Fruit fly (Drosophila melanogaster) Kc167 (cell line): Measurements from ENCODE around the gene Synd.

Experiments
- Myc ChIP-seq: fragments of >200 bp; optimal IDR thresholded peaks from 2 replicates; lab custom pipeline; 2017; ENCODE audit warnings: missing external identifiers
- Sin3A ChIP-seq: fragments of >200 bp; optimal IDR thresholded peaks from 2 replicates; lab custom pipeline; 2018; ENCODE audit warnings: missing external identifiers
- h ChIP-seq: fragments of >200 bp; optimal IDR thresholded peaks from 3 replicates; lab custom pipeline; 2018; ENCODE audit warnings: missing external identifiers
- insv ChIP-seq: fragments of >200 bp; optimal IDR thresholded peaks from 3 replicates; lab custom pipeline; 2018; ENCODE audit warnings: missing external identifiers
- psq ChIP-seq: fragments of >200 bp; optimal IDR thresholded peaks from 2 replicates; lab custom pipeline; 2017; ENCODE audit warnings: missing external identifiers
- ttk ChIP-seq: sonication (Bioruptor generic); optimal IDR thresholded peaks from 2 replicates; lab custom pipeline; 2017; ENCODE audit warnings: missing external identifiers

Gene Synd

DNA sequence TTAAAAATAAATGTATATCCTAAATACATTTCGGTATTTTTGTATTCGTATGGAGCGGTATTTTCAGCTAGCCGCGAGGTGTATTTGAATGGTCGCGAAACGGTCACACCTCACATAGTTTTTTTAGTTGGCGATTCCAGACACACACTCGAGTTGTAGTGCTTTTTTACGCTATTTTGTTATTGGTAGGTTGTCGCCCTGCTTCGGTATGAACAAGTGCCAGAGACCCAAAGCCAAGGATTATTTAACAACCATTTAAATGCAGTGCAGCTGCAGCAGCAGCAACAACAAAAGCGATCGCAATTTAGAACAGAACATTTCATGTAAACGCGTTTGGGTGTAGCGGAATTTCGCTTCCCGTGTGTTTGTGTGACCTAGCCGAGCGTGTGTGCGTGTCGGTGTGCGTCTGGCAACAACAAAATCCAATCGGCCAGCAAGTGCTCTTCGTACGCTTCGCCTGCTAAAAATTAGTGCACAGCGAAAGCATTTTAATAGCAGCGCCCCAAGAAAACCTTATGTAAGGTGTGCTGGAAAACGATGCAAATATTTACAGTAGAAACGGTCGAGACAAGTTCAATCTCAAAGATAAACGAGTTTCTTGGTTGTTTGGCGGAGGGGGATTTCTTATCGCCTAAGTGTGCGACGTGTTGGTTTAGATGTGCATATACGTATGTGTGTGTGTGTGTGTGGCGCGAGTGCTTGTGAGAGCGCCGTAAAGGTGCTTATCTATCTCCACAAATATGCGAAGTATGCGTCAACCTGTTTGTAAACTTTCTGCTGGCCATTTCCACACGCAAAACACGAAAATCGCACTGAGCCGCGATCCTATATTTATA, at the start of gene Synd:
Gene Synd (plus strand): TSS at position 111 of the 836 bp plus-strand sequence.
- no peak for TF ChIP-seq Sin3A (lab: Kevin White, UChicago)
- TF ChIP-seq Myc (lab: Kevin White, UChicago), result no peak
- TF ChIP-seq h (lab: Kevin White, UChicago), result no peak
- no peak for TF ChIP-seq insv (lab: Kevin White, UChicago)
- no peak for TF ChIP-seq ttk (lab: Kevin White, UChicago)
- no peak for TF ChIP-seq psq

DNA sequence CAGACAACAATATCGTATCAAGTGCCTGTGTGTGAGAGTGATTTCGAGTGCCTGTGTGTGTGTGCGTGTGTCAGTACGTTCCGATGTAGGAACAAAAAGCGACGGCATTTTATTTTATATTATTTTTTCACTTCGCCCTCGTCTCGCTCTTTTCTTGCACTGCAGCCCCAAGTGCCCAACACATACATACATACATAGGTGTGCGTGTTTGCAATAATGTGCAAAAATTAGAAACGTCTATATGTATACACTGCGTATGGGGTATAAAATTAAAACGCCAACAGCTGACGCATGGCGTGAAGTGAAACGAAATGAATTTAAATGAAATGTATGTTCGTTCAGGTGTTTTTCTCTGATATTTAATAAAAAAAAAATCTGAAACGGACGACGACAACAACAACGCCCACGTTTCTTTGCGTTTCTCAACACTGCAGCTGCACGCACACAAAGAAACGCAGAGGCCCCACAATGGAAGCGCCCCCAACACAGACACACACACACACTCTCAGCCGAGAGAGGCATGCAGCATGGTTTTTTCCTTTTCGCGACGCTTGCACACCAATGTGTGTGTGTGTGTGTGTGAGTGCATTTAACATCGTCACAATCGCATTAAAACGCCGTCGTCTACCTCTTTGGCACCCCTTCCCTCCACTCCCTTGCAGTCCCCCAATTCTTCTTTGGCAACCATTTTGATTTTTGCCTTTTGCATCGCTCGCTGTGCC, 48.7 kb upstream of the Synd start:
- TF ChIP-seq h (lab: Kevin White, UChicago) (no peak), Myc (lab: Kevin White, UChicago) (no peak), insv (lab: Kevin White, UChicago) (no peak), psq (no peak), ttk (lab: Kevin White, UChicago) (no peak), Sin3A (lab: Kevin White, UChicago) (no peak)

DNA sequence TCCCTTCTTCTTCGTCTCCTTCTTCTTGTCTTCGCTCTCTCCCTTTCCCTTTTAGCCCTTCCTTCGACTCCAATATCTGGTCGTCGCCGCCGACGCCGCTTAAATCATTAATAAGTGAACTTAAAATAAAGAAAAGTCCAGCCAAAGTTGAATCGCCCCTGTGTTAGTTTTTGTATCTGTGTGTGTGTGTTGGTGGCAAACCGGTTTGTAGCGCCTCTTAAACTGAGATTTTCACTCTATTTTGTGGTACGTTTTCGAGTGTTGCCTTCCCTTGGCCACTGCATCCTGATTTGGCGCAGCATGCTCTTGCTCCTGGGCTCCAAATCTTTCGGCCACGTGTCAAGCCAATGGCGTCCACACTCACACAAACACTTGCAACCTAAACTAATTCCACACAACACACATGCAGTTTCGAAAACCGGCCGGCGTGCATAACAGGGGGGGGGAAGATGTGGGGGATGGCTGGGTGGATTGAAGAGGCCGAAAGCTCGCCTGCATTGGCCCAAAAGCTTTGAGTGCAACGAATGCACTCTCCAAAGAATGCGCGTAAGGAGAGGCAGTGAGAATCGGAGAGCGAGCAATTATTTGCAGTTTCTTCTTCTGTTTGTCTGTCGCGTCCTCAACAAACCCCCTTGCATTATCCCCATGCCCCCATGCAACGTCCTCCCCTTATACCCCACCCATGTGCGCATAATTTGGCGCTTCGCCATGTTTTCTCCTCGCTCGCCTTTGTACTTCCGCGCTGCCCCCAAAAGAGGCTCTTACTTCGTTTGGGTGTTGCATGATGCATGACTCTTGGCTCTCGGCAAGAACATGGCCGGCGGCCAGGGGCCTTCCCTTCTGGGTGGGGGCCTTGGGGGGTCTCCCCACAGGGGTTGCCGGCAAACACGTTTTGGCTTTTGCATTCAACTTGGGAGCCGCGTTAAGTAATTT, 47.9 kb upstream of the Synd start:
- TF ChIP-seq insv (lab: Kevin White, UChicago) (no peak), ttk (lab: Kevin White, UChicago) (no peak), Myc (lab: Kevin White, UChicago) (no peak), psq (no peak), h (lab: Kevin White, UChicago) (no peak)

DNA sequence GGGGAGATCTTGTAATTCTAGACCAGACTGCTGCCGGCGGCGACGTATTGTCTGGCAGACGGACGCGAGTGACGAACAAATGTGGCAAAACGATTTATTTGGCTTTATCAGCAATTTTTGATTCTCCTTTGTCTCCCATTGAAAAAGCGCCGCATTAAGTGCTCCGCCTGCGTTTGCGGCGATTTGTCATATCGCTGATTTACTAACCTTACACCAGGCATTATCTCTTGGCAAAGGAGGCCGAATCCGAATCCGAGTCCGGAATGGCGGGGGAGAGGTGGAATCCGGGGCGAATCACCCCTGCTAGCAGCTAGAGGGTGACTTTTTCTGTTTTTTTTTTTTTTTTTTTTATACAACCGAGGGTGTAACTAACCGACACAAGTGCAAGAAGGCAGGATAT, 44.0 kb upstream of the Synd start:
- no peak for TF ChIP-seq psq
- no peak for TF ChIP-seq h (lab: Kevin White, UChicago)
- TF ChIP-seq insv (lab: Kevin White, UChicago), result no peak
- TF ChIP-seq ttk (lab: Kevin White, UChicago), result no peak
- TF ChIP-seq Sin3A (lab: Kevin White, UChicago), result no peak
- TF ChIP-seq Myc (lab: Kevin White, UChicago), result no peak

DNA sequence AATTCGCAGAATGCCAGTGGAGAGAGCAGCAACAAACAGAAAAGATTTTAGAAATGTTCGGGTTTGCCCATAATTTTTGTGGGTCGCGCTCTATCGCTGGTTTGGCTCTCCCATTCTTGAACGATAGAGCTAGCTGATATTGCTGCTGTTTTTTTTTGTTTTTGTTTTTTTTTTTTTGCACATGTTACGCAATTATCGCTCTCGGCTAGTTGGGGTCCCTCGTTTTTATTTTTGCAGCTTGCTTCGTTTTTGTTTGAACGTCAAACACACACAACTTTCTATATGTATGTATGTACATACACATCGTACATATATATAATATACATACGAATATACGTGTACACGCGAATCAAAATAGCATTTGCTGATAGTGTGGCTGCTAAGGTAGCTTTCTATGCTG, 42.2 kb upstream of the Synd start:
- TF ChIP-seq ttk (lab: Kevin White, UChicago) (no peak), insv (lab: Kevin White, UChicago) (no peak), h (lab: Kevin White, UChicago) (no peak), Myc (lab: Kevin White, UChicago) (no peak), Sin3A (lab: Kevin White, UChicago) (no peak)

DNA sequence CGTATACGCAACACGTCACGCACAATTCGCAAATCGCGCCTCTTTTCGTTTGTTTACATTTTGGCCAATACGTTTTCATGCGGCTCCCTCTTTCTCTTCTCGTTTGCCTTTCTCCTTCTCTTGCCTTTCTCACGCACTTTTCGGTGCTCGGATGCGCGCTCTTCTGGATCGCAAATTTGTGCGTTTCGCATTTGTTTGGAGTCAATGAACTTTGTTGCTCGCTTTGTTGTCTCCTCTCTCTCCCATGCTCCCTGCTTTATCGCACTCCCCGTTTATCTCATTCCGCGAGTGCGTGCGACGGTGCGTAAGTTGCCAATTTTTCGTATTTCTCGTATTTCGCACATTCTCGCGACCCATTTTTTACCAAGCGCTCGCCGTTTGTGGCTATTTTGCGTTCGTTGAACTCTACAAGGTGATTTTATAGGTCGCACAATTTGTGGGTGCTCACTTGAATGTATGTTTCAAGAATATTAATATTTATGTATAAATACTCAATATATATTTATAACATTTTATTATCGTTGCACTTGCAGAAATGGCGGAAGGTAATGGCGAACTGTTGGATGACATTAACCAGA, 41.3 kb upstream of the Synd start:
- TF ChIP-seq ttk (lab: Kevin White, UChicago) (no peak), Sin3A (lab: Kevin White, UChicago) (no peak), Myc (lab: Kevin White, UChicago) (no peak)

DNA sequence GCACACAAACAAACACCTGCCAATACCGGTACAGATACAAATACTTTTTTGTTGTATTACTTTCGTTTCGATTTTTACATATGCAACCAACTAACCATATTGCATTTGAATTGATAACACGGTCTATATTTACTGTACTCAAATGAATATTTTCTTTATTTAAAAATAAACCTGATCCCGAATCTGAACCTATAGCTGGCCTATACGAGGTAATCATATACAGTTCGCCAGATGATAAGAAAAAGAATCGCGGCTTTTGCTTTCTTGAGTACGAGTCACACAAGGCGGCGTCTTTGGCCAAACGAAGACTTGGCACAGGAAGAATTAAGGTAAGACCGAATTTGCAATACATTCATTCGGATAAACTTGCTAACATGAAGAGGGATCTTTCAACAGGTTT, 35.6 kb upstream of the Synd start:
- TF ChIP-seq Myc (lab: Kevin White, UChicago) (no peak), psq (no peak), ttk (lab: Kevin White, UChicago) (no peak), insv (lab: Kevin White, UChicago) (no peak), h (lab: Kevin White, UChicago) (no peak), Sin3A (lab: Kevin White, UChicago) (no peak)

DNA sequence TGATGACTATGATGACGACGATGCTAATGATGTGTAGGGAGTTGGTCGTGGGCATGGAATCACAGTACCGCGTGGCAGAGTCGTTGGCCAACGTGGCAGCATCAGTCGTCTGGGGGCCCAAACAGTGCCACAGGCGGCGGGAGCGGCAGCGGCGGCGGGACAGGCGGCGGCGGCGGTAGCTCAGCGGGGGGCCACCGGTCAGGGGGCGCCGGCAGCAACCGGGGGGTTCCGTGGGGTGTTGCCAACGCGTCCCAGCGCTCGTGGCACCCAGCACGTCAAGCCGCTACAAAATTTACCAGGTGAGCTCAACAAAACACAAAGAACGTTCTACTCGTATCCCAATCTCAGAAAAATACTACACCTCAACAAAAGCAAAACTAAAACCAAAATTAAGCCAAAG, 30.3 kb upstream of the Synd start:
- TF ChIP-seq h (lab: Kevin White, UChicago) (no peak), insv (lab: Kevin White, UChicago) (no peak), ttk (lab: Kevin White, UChicago) (no peak), psq (no peak), Myc (lab: Kevin White, UChicago) (no peak), Sin3A (lab: Kevin White, UChicago) (no peak)

DNA sequence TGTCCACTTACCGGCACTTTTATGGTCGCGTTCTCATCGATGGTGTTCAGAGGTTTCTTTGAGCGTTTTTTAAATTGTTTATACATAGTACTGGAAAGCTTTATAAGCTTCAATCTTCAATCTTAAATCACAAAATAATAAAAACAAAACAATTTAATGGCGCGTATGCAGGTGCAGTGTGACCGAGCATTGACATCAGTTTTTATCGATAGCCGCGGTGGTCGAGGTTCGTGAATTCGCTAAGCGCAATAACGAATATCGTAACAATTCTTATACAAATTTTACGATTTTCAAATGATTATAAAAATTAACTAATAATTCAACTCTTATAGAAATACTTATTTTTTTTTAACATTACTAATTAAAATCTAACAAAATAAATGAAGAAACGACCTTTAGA, 16.6 kb upstream of the Synd start, which contains the start of gene Fancd2:
Gene Fancd2 (minus strand): TSS at position 183 of the 400 bp plus-strand sequence.
- TF ChIP-seq insv (lab: Kevin White, UChicago) (no peak), psq (no peak), Sin3A (lab: Kevin White, UChicago) (no peak), h (lab: Kevin White, UChicago) (no peak)

DNA sequence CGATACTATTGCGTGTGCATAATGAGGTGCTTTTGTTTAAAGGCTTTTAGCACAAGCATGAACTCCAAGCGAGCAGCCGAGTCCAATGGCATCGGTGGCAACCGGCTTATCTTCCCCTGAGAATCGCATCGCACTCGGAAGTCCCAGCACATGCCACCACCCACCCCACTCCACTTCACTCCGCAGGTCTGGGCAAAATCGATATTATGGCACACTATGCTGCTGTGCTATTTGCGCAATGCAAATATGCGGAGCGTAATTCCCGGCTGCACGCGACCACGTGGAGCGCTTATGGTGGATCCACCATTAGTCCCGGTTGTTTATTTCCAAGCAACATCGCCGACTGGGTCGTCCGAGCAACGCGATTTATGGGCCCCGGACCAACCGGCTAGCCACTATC, 14.4 kb upstream of the Synd start:
- TF ChIP-seq h (lab: Kevin White, UChicago) (no peak), ttk (lab: Kevin White, UChicago) (no peak), Myc (lab: Kevin White, UChicago) (no peak), psq (no peak), Sin3A (lab: Kevin White, UChicago) (no peak), insv (lab: Kevin White, UChicago) (no peak)

DNA sequence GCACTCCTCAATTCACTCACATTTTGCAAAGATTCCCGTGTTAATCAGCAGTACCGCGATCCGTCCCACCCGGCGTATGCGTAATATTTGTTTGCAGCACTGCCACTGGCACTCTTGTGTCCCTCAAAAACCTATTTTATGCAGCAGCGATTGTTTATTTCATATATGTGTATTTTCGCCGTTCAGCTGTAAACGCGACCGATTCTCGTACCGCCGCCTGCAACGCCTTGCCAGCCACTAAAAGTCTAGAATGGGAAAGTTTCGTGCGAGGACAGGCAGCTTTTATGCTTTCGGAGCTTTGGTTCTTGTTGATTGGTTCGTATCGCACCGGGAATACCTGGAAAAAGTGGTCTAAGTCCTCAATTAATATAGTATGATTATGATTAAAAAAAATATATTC, 13.9 kb upstream of the Synd start, which contains the start of gene CG17270:
Gene CG17270 (minus strand): TSS at position 241 of the 400 bp plus-strand sequence.
- TF ChIP-seq Sin3A (lab: Kevin White, UChicago), result no peak
